Worm (Caenorhabditis elegans): ENCODE measurements around the gene flr-4.
A peak's percentile ranks its signal among the peaks of the same experiment; 100 is the strongest.

- TF ChIP-seq snpc-4 (tag; optimal IDR thresholded peaks at IDR 0.05): no peak
- TF ChIP-seq nhr-237 (tag; optimal IDR thresholded peaks at IDR 0.05): no peak
- TF ChIP-seq skn-1 (tag; optimal IDR thresholded peaks at IDR 0.05): no peak
- no peak for TF ChIP-seq nhr-12 (tag; optimal IDR thresholded peaks at IDR 0.05)
- TF ChIP-seq fkh-4 (tag; optimal IDR thresholded peaks at IDR 0.05; ENCODE audit: borderline replicate concordance): no peak
- no peak for TF ChIP-seq fkh-8 (tag; optimal IDR thresholded peaks at IDR 0.05)
- no peak for TF ChIP-seq ceh-63 (GFP tag; optimal IDR thresholded peaks at IDR 0.05)
- no peak for TF ChIP-seq nhr-76 (tag; optimal IDR thresholded peaks at IDR 0.05)
- TF ChIP-seq egl-27 (tag; optimal IDR thresholded peaks at IDR 0.05): no peak
- TF ChIP-seq fos-1 (tag; optimal IDR thresholded peaks at IDR 0.05): no peak
- no peak for TF ChIP-seq isw-1 (GFP tag; IDR thresholded peaks at IDR 0.05)
- no peak for TF ChIP-seq lin-15B (tag; optimal IDR thresholded peaks at IDR 0.05)
- TF ChIP-seq ama-1 (optimal IDR thresholded peaks at IDR 0.05): no peak
- peak; percentile 94 for TF ChIP-seq blmp-1 (tag; optimal IDR thresholded peaks at IDR 0.05)
Observed at ce11 chrX:15072877-15073276, 16.3 kb upstream of the flr-4 start.

Measured in whole organism, L1 larva.